Worm (Caenorhabditis elegans): ENCODE results near the gene F58H1.3.

Gene F58H1.3

DNA sequence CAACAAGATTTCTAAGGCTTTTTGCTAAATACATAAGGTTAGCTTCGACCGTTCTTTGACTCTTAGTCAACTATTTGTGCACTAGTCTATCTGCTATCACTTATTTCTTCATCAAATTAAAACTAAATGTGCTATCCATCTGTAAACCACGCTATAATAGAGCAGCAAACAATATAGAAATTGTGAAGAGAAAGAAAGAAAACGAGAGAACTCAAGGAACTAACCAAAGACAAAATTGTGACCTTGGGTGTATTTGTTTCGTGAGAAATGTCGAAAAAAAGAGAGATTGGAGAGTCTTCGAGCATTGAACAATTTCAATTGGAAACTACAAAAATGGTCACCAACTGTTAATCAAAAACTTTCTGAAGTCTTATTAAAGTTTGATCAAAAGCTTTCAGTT lies 48.7 kb upstream of the F58H1.3 start:
- TF ChIP-seq egl-27 (tag; optimal IDR thresholded peaks at IDR 0.05) = no peak
- no peak for TF ChIP-seq blmp-1 (tag; optimal IDR thresholded peaks at IDR 0.05; ENCODE audit: insufficient read depth)
- TF ChIP-seq ceh-82 (tag; optimal IDR thresholded peaks at IDR 0.05) = no peak
- TF ChIP-seq elt-3 (tag; optimal IDR thresholded peaks at IDR 0.05) = no peak
- TF ChIP-seq sma-3 (GFP tag; optimal IDR thresholded peaks at IDR 0.05) = no peak
- no peak for TF ChIP-seq C34F6.9 (tag; optimal IDR thresholded peaks at IDR 0.05)
- no peak for TF ChIP-seq ceh-16 (tag; optimal IDR thresholded peaks at IDR 0.05)
- TF ChIP-seq R02D3.7 (tag; optimal IDR thresholded peaks at IDR 0.05) = no peak
- no peak for TF ChIP-seq nhr-12 (tag; optimal IDR thresholded peaks at IDR 0.05)
- TF ChIP-seq nhr-77 (tag; optimal IDR thresholded peaks at IDR 0.05) = no peak
- TF ChIP-seq skn-1 (tag; optimal IDR thresholded peaks at IDR 0.05) = no peak
- peak; percentile 44 for TF ChIP-seq crh-2 (tag; optimal IDR thresholded peaks at IDR 0.05)
- TF ChIP-seq lsy-2 (tag; optimal IDR thresholded peaks at IDR 0.05) = no peak
- TF ChIP-seq alr-1 (tag; optimal IDR thresholded peaks at IDR 0.05) = no peak
- TF ChIP-seq unc-39 (tag; optimal IDR thresholded peaks at IDR 0.05) = no peak
- TF ChIP-seq ztf-11 (tag; optimal IDR thresholded peaks at IDR 0.05) = no peak
- TF ChIP-seq lin-39 (tag; optimal IDR thresholded peaks at IDR 0.05) = no peak
- no peak for TF ChIP-seq peb-1 (tag; optimal IDR thresholded peaks at IDR 0.05)
- TF ChIP-seq nhr-6 (tag; optimal IDR thresholded peaks at IDR 0.05) = no peak
- peak; percentile 4 for TF ChIP-seq F13H6.1 (tag; optimal IDR thresholded peaks at IDR 0.05)
- TF ChIP-seq mdl-1 (tag; optimal IDR thresholded peaks at IDR 0.05) = no peak
- peak; percentile 50 for TF ChIP-seq fos-1 (tag; optimal IDR thresholded peaks at IDR 0.05)
- no peak for TF ChIP-seq nhr-21 (tag; optimal IDR thresholded peaks at IDR 0.05)
- TF ChIP-seq gmeb-1 (tag; optimal IDR thresholded peaks at IDR 0.05) = no peak
- no peak for TF ChIP-seq ZK546.5 (tag; optimal IDR thresholded peaks at IDR 0.05)
- TF ChIP-seq mab-5 (tag; optimal IDR thresholded peaks at IDR 0.05) = no peak
- no peak for TF ChIP-seq dmd-4 (tag; optimal IDR thresholded peaks at IDR 0.05)
- TF ChIP-seq elt-1 (tag; optimal IDR thresholded peaks at IDR 0.05) = no peak
- no peak for TF ChIP-seq nhr-11 (tag; optimal IDR thresholded peaks at IDR 0.05)
- no peak for TF ChIP-seq nhr-10 (tag; optimal IDR thresholded peaks at IDR 0.05)
- no peak for TF ChIP-seq zag-1 (tag; optimal IDR thresholded peaks at IDR 0.05)
- peak; percentile 71 for TF ChIP-seq sma-9 (GFP tag; optimal IDR thresholded peaks at IDR 0.05)
- no peak for TF ChIP-seq sma-9 (tag; optimal IDR thresholded peaks at IDR 0.05)
- TF ChIP-seq nhr-129 (tag; optimal IDR thresholded peaks at IDR 0.05) = peak; percentile 65
- TF ChIP-seq unc-62 (GFP tag; optimal IDR thresholded peaks at IDR 0.05) = no peak
- no peak for TF ChIP-seq ztf-1 (GFP tag; conservative IDR thresholded peaks at IDR 0.05)

DNA sequence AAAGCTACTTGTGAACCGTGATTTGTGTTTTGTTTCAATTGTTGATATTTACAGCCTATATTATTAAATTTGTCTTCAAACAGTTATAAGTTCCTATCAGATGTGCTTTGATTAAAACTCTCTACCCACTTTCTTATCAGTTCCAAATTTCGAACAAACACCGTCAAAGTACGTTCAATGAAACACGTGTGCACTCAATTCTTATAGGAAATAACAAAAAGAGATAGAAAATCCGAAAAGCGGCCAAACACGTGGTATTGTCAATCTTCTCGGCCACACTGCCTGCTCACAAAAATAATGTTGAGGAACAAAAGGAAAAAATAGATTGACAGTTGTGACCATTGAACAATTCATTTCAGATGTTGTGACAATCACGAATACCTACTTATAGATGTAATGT lies 47.8 kb upstream of the F58H1.3 start:
- TF ChIP-seq nhr-237 (tag; optimal IDR thresholded peaks at IDR 0.05) = no peak
- no peak for TF ChIP-seq sem-4 (tag; optimal IDR thresholded peaks at IDR 0.05)
- TF ChIP-seq peb-1 (tag; optimal IDR thresholded peaks at IDR 0.05) = no peak
- no peak for TF ChIP-seq lin-11 (tag; optimal IDR thresholded peaks at IDR 0.05)
- TF ChIP-seq alr-1 (tag; optimal IDR thresholded peaks at IDR 0.05) = no peak
- TF ChIP-seq unc-55 (GFP tag; optimal IDR thresholded peaks at IDR 0.05) = no peak
- TF ChIP-seq sma-9 (GFP tag; optimal IDR thresholded peaks at IDR 0.05) = peak; percentile 95
- TF ChIP-seq sma-9 (tag; optimal IDR thresholded peaks at IDR 0.05) = no peak
- TF ChIP-seq mab-5 (tag; optimal IDR thresholded peaks at IDR 0.05) = no peak
- no peak for TF ChIP-seq lin-39 (tag; optimal IDR thresholded peaks at IDR 0.05)
- peak; percentile 58 for TF ChIP-seq nhr-21 (tag; optimal IDR thresholded peaks at IDR 0.05)
- TF ChIP-seq nhr-25 (tag; optimal IDR thresholded peaks at IDR 0.05) = peak; percentile 13
- TF ChIP-seq unc-39 (tag; optimal IDR thresholded peaks at IDR 0.05) = no peak
- TF ChIP-seq nhr-6 (tag; optimal IDR thresholded peaks at IDR 0.05) = peak; percentile 3
- TF ChIP-seq lsy-2 (tag; optimal IDR thresholded peaks at IDR 0.05) = peak in 1 of 2 experiments; percentile 74
- TF ChIP-seq lin-13 (GFP tag; optimal IDR thresholded peaks at IDR 0.05) = peak; percentile 25
- TF ChIP-seq aly-2 (tag; optimal IDR thresholded peaks at IDR 0.05) = no peak
- TF ChIP-seq unc-62 (GFP tag; optimal IDR thresholded peaks at IDR 0.05) = no peak
- no peak for TF ChIP-seq Y55F3AM.14 (GFP tag; optimal IDR thresholded peaks at IDR 0.05)
- TF ChIP-seq fos-1 (tag; optimal IDR thresholded peaks at IDR 0.05) = peak; percentile 10
- no peak for TF ChIP-seq zag-1 (tag; optimal IDR thresholded peaks at IDR 0.05)
- no peak for TF ChIP-seq nhr-10 (tag; optimal IDR thresholded peaks at IDR 0.05)
- TF ChIP-seq mdl-1 (tag; optimal IDR thresholded peaks at IDR 0.05) = peak in 1 of 2 experiments; percentile 84
- no peak for TF ChIP-seq mbf-1 (tag; optimal IDR thresholded peaks at IDR 0.05)
- TF ChIP-seq ztf-4 (tag; optimal IDR thresholded peaks at IDR 0.05) = peak; percentile 60
- no peak for TF ChIP-seq R02D3.7 (tag; optimal IDR thresholded peaks at IDR 0.05)
- TF ChIP-seq dmd-4 (tag; optimal IDR thresholded peaks at IDR 0.05) = no peak
- TF ChIP-seq elt-3 (tag; optimal IDR thresholded peaks at IDR 0.05) = no peak
- peak; percentile 51 for TF ChIP-seq egl-27 (tag; optimal IDR thresholded peaks at IDR 0.05)
- peak; percentile 69 for TF ChIP-seq blmp-1 (tag; optimal IDR thresholded peaks at IDR 0.05; ENCODE audit: insufficient read depth)
- TF ChIP-seq nhr-129 (tag; optimal IDR thresholded peaks at IDR 0.05) = peak; percentile 91
- peak; percentile 70 for TF ChIP-seq gmeb-1 (tag; optimal IDR thresholded peaks at IDR 0.05)
- TF ChIP-seq elt-1 (tag; optimal IDR thresholded peaks at IDR 0.05) = no peak
- no peak for TF ChIP-seq ztf-1 (GFP tag; conservative IDR thresholded peaks at IDR 0.05)
- no peak for TF ChIP-seq nhr-77 (tag; optimal IDR thresholded peaks at IDR 0.05)
- no peak for TF ChIP-seq skn-1 (tag; optimal IDR thresholded peaks at IDR 0.05)
- TF ChIP-seq ZK546.5 (tag; optimal IDR thresholded peaks at IDR 0.05) = no peak
- TF ChIP-seq nhr-11 (tag; optimal IDR thresholded peaks at IDR 0.05) = no peak
- TF ChIP-seq snpc-4 (tag; optimal IDR thresholded peaks at IDR 0.05) = no peak
- peak; percentile 52 for TF ChIP-seq sma-3 (GFP tag; optimal IDR thresholded peaks at IDR 0.05)
- TF ChIP-seq crh-2 (tag; optimal IDR thresholded peaks at IDR 0.05) = peak; percentile 82
- peak; percentile 51 for TF ChIP-seq C34F6.9 (tag; optimal IDR thresholded peaks at IDR 0.05)
- no peak for TF ChIP-seq nhr-23 (tag; optimal IDR thresholded peaks at IDR 0.05)
- no peak for TF ChIP-seq nhr-12 (tag; optimal IDR thresholded peaks at IDR 0.05)
- TF ChIP-seq ztf-11 (tag; optimal IDR thresholded peaks at IDR 0.05) = no peak
- TF ChIP-seq F13H6.1 (tag; optimal IDR thresholded peaks at IDR 0.05) = peak; percentile 87
- no peak for TF ChIP-seq ceh-82 (tag; optimal IDR thresholded peaks at IDR 0.05)

All from whole organism, L2 larva.